Worm (Caenorhabditis elegans) whole organism, late embryonic: ENCODE results near the gene nmur-2.

Experiments
- C38D4.7 ChIP-seq: fragments of 200-800 bp; sonication (Bioruptor generic); optimal IDR thresholded peaks from 2 replicates; lab custom pipeline; 2018; ENCODE audit warnings: mild to moderate bottlenecking, missing genetic modification characterization, moderate library complexity, missing compliant biosample characterization
- hlh-13 ChIP-seq: fragments of 200-800 bp; sonication (Bioruptor generic); optimal IDR thresholded peaks from 2 replicates; lab custom pipeline; 2018; ENCODE audit warnings: mild to moderate bottlenecking, missing genetic modification characterization, missing compliant biosample characterization
- nhr-11 ChIP-seq: fragments of 150-350 bp; optimal IDR thresholded peaks from 2 replicates; lab custom pipeline; 2014; ENCODE audit warnings: missing biosample characterization, missing genetic modification characterization
- nhr-232 ChIP-seq: sonication (generic microtip); optimal IDR thresholded peaks from 2 replicates; lab custom pipeline; 2016; ENCODE audit warnings: missing genetic modification characterization, missing compliant biosample characterization
- npax-4 ChIP-seq: sonication (generic microtip); optimal IDR thresholded peaks from 2 replicates; lab custom pipeline; 2016; ENCODE audit warnings: missing genetic modification characterization, missing compliant biosample characterization
- pha-4 ChIP-seq: fragments of 150-350 bp; optimal IDR thresholded peaks from 2 replicates; lab custom pipeline; 2018; ENCODE audit warnings: missing biosample characterization, missing genetic modification reagents, missing genetic modification characterization
- pros-1 ChIP-seq: fragments of 150-350 bp; optimal IDR thresholded peaks from 2 replicates; lab custom pipeline; 2014; ENCODE audit warnings: missing biosample characterization, missing genetic modification reagents, missing genetic modification characterization
- tbx-2 ChIP-seq: sonication (generic microtip); optimal IDR thresholded peaks from 2 replicates; lab custom pipeline; 2016; ENCODE audit warnings: missing genetic modification characterization, missing compliant biosample characterization

DNA sequence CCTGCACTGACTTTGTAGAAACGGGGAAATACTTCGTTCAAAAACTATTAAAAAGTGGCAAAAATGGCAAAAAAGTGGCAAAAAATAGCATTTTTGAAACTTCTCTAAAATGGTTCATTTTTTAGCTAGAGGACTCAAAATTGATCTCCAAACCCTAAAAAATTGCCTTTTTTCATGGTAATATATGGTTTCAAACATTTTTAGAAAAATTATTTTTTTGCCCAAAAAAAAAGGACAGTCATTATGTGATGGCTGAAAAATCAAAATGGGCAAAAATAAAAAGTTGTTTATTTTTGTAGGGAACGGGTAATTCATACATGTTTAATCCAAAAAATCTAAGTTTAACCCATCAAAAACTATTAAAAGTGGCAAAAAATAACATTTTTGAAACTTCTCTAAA lies 36.9 kb downstream of the nmur-2 start:
- TF ChIP-seq pha-4 (no peak), npax-4 (tag; lab: Kevin White, UChicago) (no peak), pros-1 (tag; lab: Kevin White, UChicago) (no peak), C38D4.7 (no peak), hlh-13 (GFP tag; lab: Kevin White, UChicago) (no peak), tbx-2 (no peak), nhr-11 (tag; lab: Kevin White, UChicago) (no peak), nhr-232 (tag; lab: Kevin White, UChicago) (no peak)
